Worm (Caenorhabditis elegans) whole organism, L4/young adult: Measurements from ENCODE around the gene dsc-4.

Experiments used
- W03F9.2 ChIP-seq: fragments of 150-350 bp; optimal IDR thresholded peaks from 2 replicates; lab custom pipeline; 2014; ENCODE audit warnings: missing biosample characterization, missing genetic modification characterization
- him-1 ChIP-seq: sonication (generic microtip); optimal IDR thresholded peaks from 2 replicates; lab custom pipeline; 2016; ENCODE audit warnings: missing genotype, missing genetic modification reagents, missing genetic modification characterization, missing compliant biosample characterization

DNA sequence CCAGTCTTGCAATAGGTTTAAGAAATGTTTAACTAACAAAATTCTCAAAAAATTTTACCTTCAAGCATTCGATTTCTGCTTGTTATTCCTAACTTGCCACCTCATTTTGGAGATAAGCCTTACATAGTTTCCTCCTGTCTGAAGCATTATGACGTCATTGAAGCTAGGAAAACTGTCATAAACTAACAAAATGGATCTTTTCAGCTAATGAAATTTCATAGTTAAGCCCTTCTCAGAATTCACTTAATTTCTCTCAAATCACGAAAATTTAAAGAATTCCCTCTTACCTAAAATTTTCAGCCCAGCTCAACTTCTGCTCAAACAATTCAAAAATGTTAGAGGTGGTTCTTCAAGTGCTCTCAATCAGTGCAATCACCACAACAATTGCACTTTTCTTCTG is 13.1 kb downstream of the dsc-4 start, which contains the start of gene swt-1:
- TF ChIP-seq him-1, result no peak
- no peak for TF ChIP-seq W03F9.2 (tag; lab: Kevin White, UChicago)
